Fruit fly (Drosophila melanogaster) whole organism, prepupa: ENCODE measurements around the gene Pif1A.

Source experiments
- CG11294 ChIP-seq: fragments of 200-800 bp; sonication (Bioruptor generic); IDR thresholded peaks from 2 replicates; pipeline ENCODE4 v1.3.6; 2022; ENCODE audit warnings: missing biosample characterization, missing genetic modification characterization
- lz ChIP-seq: fragments of 200-800 bp; sonication (Bioruptor generic); optimal IDR thresholded peaks from 3 replicates; lab custom pipeline; 2016; ENCODE audit warnings: missing biosample characterization, missing genetic modification characterization

- TF ChIP-seq CG11294 (GFP tag; lab: Robert Waterston, UW): no peak
- no peak for TF ChIP-seq lz (GFP tag; lab: Kevin White, UChicago)
Observed at dm6 chr3R:8806638-8807037, 5.7 kb upstream of the Pif1A start.
